5 fruit fly cellular contexts compared by ENCODE assay signal in the genomic region with DNA sequence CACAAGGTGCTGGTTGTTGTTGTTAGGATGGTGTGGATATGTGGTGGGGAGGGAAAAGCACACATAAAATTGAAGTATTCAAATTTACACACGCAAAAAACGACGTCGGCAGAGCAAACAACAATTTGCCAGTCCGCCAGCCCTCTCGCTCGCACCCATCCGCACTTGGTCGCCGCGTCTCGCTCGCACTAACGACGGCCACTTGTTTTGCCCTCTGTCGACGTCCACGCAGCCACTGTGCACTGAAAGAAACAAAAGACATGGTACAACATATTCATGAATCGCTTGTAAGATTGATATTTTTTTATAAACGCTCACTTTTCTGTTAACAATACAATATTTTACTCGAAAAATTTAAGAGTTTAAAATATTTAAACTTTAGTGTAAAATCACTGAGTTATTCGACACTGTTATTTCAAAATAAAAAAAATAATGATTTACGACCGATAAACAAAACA.
TF ChIP-seq lines count a peak whose summit lies in the region.

No protein-coding gene starts in this region.

TF ChIP-seq in whole organism, adult, 20 proteins besides CTCF, POLR2A, EP300 and RAD21 (continued from another document):
- TF ChIP-seq Mnt (GFP tag; optimal IDR thresholded peaks at IDR 0.05; lab: Kevin White, UChicago), result no peak
- TF ChIP-seq CG12768 (GFP tag; optimal IDR thresholded peaks at IDR 0.05; lab: Kevin White, UChicago), result no peak
- TF ChIP-seq cnc (optimal IDR thresholded peaks at IDR 0.05; lab: Kevin White, UChicago), result no peak

TF ChIP-seq in whole organism, embryonic, 481 proteins besides CTCF, POLR2A, EP300 and RAD21 (continued from another document and continues in another):
- no peak for TF ChIP-seq eve (GFP tag; optimal IDR thresholded peaks at IDR 0.05; lab: Kevin White, UChicago)
- peak; percentile 46 for TF ChIP-seq gro (GFP tag; optimal IDR thresholded peaks at IDR 0.05; lab: Kevin White, UChicago)
- peak; percentile 21; the same call in 1 of the 3 replicates for TF ChIP-seq Mrtf (GFP tag; IDR thresholded peaks at IDR 0.05; lab: Robert Waterston, UW)
- TF ChIP-seq CG6854 (GFP tag; optimal IDR thresholded peaks at IDR 0.05; lab: Kevin White, UChicago), result peak; percentile 29
- no peak for TF ChIP-seq BtbVII (GFP tag; optimal IDR thresholded peaks at IDR 0.05; lab: Kevin White, UChicago)
- peak; percentile 53 for TF ChIP-seq Dek (tag; optimal IDR thresholded peaks at IDR 0.05; lab: Kevin White, UChicago)
- peak; percentile 20 for TF ChIP-seq CG7786 (GFP tag; optimal IDR thresholded peaks at IDR 0.05; lab: Kevin White, UChicago)
- no peak for TF ChIP-seq aop (GFP tag; IDR thresholded peaks at IDR 0.05; lab: Robert Waterston, UW)
- TF ChIP-seq row (GFP tag; IDR thresholded peaks at IDR 0.05; lab: Robert Waterston, UW), result peak; percentile 67
- no peak for TF ChIP-seq fd64A (GFP tag; optimal IDR thresholded peaks at IDR 0.05; lab: Kevin White, UChicago)
- no peak for TF ChIP-seq unc-4 (GFP tag; IDR thresholded peaks at IDR 0.05; lab: Robert Waterston, UW; ENCODE audit: partially characterized antibody)
- no peak for TF ChIP-seq h (optimal IDR thresholded peaks at IDR 0.05; lab: Kevin White, UChicago)
- peak; percentile 12 for TF ChIP-seq CG10543 (GFP tag; optimal IDR thresholded peaks at IDR 0.05; lab: Kevin White, UChicago)
- no peak for TF ChIP-seq Elba2 (GFP tag; optimal IDR thresholded peaks at IDR 0.05; lab: Kevin White, UChicago)
- TF ChIP-seq pum (GFP tag; optimal IDR thresholded peaks at IDR 0.05; lab: Kevin White, UChicago), result peak; percentile 3
- TF ChIP-seq B-H1 (GFP tag; IDR thresholded peaks at IDR 0.05; lab: Robert Waterston, UW), result peak; percentile 27; the same call in 2 of the 3 replicates
- TF ChIP-seq NFAT (GFP tag; IDR thresholded peaks at IDR 0.05; lab: Robert Waterston, UW), result no peak
- no peak for TF ChIP-seq Antp (GFP tag; optimal IDR thresholded peaks at IDR 0.05; lab: Kevin White, UChicago)
- peak; percentile 83 for TF ChIP-seq gem (tag; optimal IDR thresholded peaks at IDR 0.05; lab: Kevin White, UChicago)
- peak; percentile 21 for TF ChIP-seq CG4820 (GFP tag; optimal IDR thresholded peaks at IDR 0.05; lab: Kevin White, UChicago)
- peak; percentile 21 for TF ChIP-seq Bdp1 (GFP tag; optimal IDR thresholded peaks at IDR 0.05; lab: Kevin White, UChicago)
- TF ChIP-seq CG8924 (tag; optimal IDR thresholded peaks at IDR 0.05; lab: Kevin White, UChicago), result peak; percentile 56
- TF ChIP-seq Drgx (GFP tag; IDR thresholded peaks at IDR 0.05; lab: Robert Waterston, UW), result peak; percentile 69
- TF ChIP-seq Dp (GFP tag; optimal IDR thresholded peaks at IDR 0.05; lab: Kevin White, UChicago), result no peak
- peak; percentile 58 for TF ChIP-seq fu2 (GFP tag; optimal IDR thresholded peaks at IDR 0.05; lab: Kevin White, UChicago)
- TF ChIP-seq CG1832 (GFP tag; optimal IDR thresholded peaks at IDR 0.05; lab: Kevin White, UChicago), result peak; percentile 71
- TF ChIP-seq CG43689 (GFP tag; IDR thresholded peaks at IDR 0.05; lab: Robert Waterston, UW), result no peak
- peak; percentile 78 for TF ChIP-seq Rfx (GFP tag; IDR thresholded peaks at IDR 0.05; lab: Robert Waterston, UW)
- peak; percentile 50; the same call in 1 of the 3 replicates for TF ChIP-seq CG11093 (GFP tag; IDR thresholded peaks at IDR 0.05; lab: Robert Waterston, UW)
- TF ChIP-seq CG14050 (GFP tag; IDR thresholded peaks at IDR 0.05; lab: Robert Waterston, UW), result peak; percentile 47; the same call in 1 of the 3 replicates

TF ChIP-seq in whole organism, prepupa, 60 proteins besides CTCF, POLR2A, EP300 and RAD21 (continued from another document and continues in another):
- TF ChIP-seq dsx (GFP tag; optimal IDR thresholded peaks at IDR 0.05; lab: Kevin White, UChicago; ENCODE audit: poor library complexity, severe bottlenecking) (peak; percentile 38), pdm3 (GFP tag; optimal IDR thresholded peaks at IDR 0.05; lab: Kevin White, UChicago) (peak; percentile 75), Blimp-1 (GFP tag; optimal IDR thresholded peaks at IDR 0.05; lab: Kevin White, UChicago) (no peak), Sox102F (GFP tag; optimal IDR thresholded peaks at IDR 0.05; lab: Kevin White, UChicago) (peak; percentile 62), Ets21C (GFP tag; optimal IDR thresholded peaks at IDR 0.05; lab: Kevin White, UChicago) (peak; percentile 68), Ets96B (tag; optimal IDR thresholded peaks at IDR 0.05; lab: Kevin White, UChicago) (peak; percentile 58), CG16779 (tag; optimal IDR thresholded peaks at IDR 0.05; lab: Kevin White, UChicago) (no peak), fd59A (GFP tag; optimal IDR thresholded peaks at IDR 0.05; lab: Kevin White, UChicago) (peak; percentile 53), Hr39 (GFP tag; optimal IDR thresholded peaks at IDR 0.05; lab: Kevin White, UChicago) (peak; percentile 75), Eip93F (GFP tag; optimal IDR thresholded peaks at IDR 0.05; lab: Kevin White, UChicago) (no peak), dac (GFP tag; optimal IDR thresholded peaks at IDR 0.05; lab: Kevin White, UChicago) (no peak), Met (GFP tag; optimal IDR thresholded peaks at IDR 0.05; lab: Kevin White, UChicago) (peak; percentile 77), CG32006 (GFP tag; optimal IDR thresholded peaks at IDR 0.05; lab: Kevin White, UChicago) (peak; percentile 85), CG6854 (GFP tag; optimal IDR thresholded peaks at IDR 0.05; lab: Kevin White, UChicago) (peak; percentile 13), CG8632 (GFP tag; optimal IDR thresholded peaks at IDR 0.05; lab: Kevin White, UChicago) (peak; percentile 60), salr (GFP tag; optimal IDR thresholded peaks at IDR 0.05; lab: Kevin White, UChicago) (peak in 1 of 2 experiments; percentile 81), CG11902 (GFP tag; optimal IDR thresholded peaks at IDR 0.05; lab: Kevin White, UChicago) (peak; percentile 52), CG8319 (GFP tag; optimal IDR thresholded peaks at IDR 0.05; lab: Kevin White, UChicago) (peak; percentile 37), fd85E (GFP tag; optimal IDR thresholded peaks at IDR 0.05; lab: Kevin White, UChicago) (no peak), eg (GFP tag; IDR thresholded peaks at IDR 0.05; lab: Robert Waterston, UW) (peak; percentile 84), CG10669 (GFP tag; optimal IDR thresholded peaks at IDR 0.05; lab: Kevin White, UChicago) (peak; percentile 57), fkh (GFP tag; optimal IDR thresholded peaks at IDR 0.05; lab: Kevin White, UChicago) (peak; percentile 70), CG6808 (GFP tag; optimal IDR thresholded peaks at IDR 0.05; lab: Kevin White, UChicago) (peak; percentile 49), OdsH (GFP tag; optimal IDR thresholded peaks at IDR 0.05; lab: Kevin White, UChicago) (peak; percentile 77), Hr38 (GFP tag; optimal IDR thresholded peaks at IDR 0.05; lab: Kevin White, UChicago) (no peak), CG8119 (GFP tag; IDR thresholded peaks at IDR 0.05; lab: Robert Waterston, UW) (peak; percentile 79), Lpt (GFP tag; optimal IDR thresholded peaks at IDR 0.05; lab: Kevin White, UChicago) (peak; percentile 40), esn (GFP tag; optimal IDR thresholded peaks at IDR 0.05; lab: Kevin White, UChicago) (peak; percentile 88), CG15336 (GFP tag; IDR thresholded peaks at IDR 0.05; lab: Robert Waterston, UW) (peak; percentile 79), CG11294 (GFP tag; IDR thresholded peaks at IDR 0.05; lab: Robert Waterston, UW) (peak; percentile 46; the same call in 1 of the 2 replicates), CG9139 (GFP tag; optimal IDR thresholded peaks at IDR 0.05; lab: Kevin White, UChicago) (no peak), vri (GFP tag; optimal IDR thresholded peaks at IDR 0.05; lab: Kevin White, UChicago) (no peak)

TF ChIP-seq in whole organism, pupa, 21 proteins besides CTCF, POLR2A, EP300 and RAD21 (continued from another document):
- TF ChIP-seq CG17806 (tag; optimal IDR thresholded peaks at IDR 0.05; lab: Kevin White, UChicago) (peak; percentile 54), CG12605 (GFP tag; IDR thresholded peaks at IDR 0.05; lab: Robert Waterston, UW) (0 out of 2 replicates have a peak, but pooled peaks have one; percentile 45)

TF ChIP-seq in whole organism, wandering third instar larva, 38 proteins besides CTCF, POLR2A, EP300 and RAD21 (continued from another document):
- TF ChIP-seq Rel (GFP tag; optimal IDR thresholded peaks at IDR 0.05; lab: Kevin White, UChicago), result no peak
- TF ChIP-seq Rel (tag; optimal IDR thresholded peaks at IDR 0.05; lab: Kevin White, UChicago), result peak; percentile 46
- no peak for TF ChIP-seq Myc (optimal IDR thresholded peaks at IDR 0.05; lab: Kevin White, UChicago)
- TF ChIP-seq Sp1 (GFP tag; optimal IDR thresholded peaks at IDR 0.05; lab: Kevin White, UChicago), result peak; percentile 76
- TF ChIP-seq jim (GFP tag; optimal IDR thresholded peaks at IDR 0.05; lab: Kevin White, UChicago), result no peak
- TF ChIP-seq sage (GFP tag; optimal IDR thresholded peaks at IDR 0.05; lab: Kevin White, UChicago), result no peak
- peak; percentile 76 for TF ChIP-seq br (GFP tag; optimal IDR thresholded peaks at IDR 0.05; lab: Kevin White, UChicago)
- peak; percentile 73 for TF ChIP-seq Hnf4 (GFP tag; optimal IDR thresholded peaks at IDR 0.05; lab: Kevin White, UChicago)
- peak; percentile 60 for TF ChIP-seq dmrt93B (GFP tag; optimal IDR thresholded peaks at IDR 0.05; lab: Kevin White, UChicago)
- TF ChIP-seq fru (GFP tag; optimal IDR thresholded peaks at IDR 0.05; lab: Kevin White, UChicago), result peak; percentile 81
- TF ChIP-seq Abd-B (GFP tag; optimal IDR thresholded peaks at IDR 0.05; lab: Kevin White, UChicago), result no peak
- no peak for TF ChIP-seq CrebA (GFP tag; optimal IDR thresholded peaks at IDR 0.05; lab: Kevin White, UChicago; ENCODE audit: borderline replicate concordance)
- no peak for TF ChIP-seq Dif (GFP tag; optimal IDR thresholded peaks at IDR 0.05; lab: Kevin White, UChicago; ENCODE audit: partially characterized antibody)
- peak; percentile 52 for TF ChIP-seq tai (GFP tag; optimal IDR thresholded peaks at IDR 0.05; lab: Kevin White, UChicago)
- TF ChIP-seq Vsx2 (GFP tag; optimal IDR thresholded peaks at IDR 0.05; lab: Kevin White, UChicago; ENCODE audit: partially characterized antibody), result no peak
- peak; percentile 31 for TF ChIP-seq brk (GFP tag; optimal IDR thresholded peaks at IDR 0.05; lab: Kevin White, UChicago)
- peak; percentile 71 for TF ChIP-seq OdsH (GFP tag; optimal IDR thresholded peaks at IDR 0.05; lab: Kevin White, UChicago)
- TF ChIP-seq foxo (GFP tag; optimal IDR thresholded peaks at IDR 0.05; lab: Kevin White, UChicago), result peak in 1 of 2 experiments; percentile 81
